Worm (Caenorhabditis elegans): ENCODE data around the gene sup-36.

DNA sequence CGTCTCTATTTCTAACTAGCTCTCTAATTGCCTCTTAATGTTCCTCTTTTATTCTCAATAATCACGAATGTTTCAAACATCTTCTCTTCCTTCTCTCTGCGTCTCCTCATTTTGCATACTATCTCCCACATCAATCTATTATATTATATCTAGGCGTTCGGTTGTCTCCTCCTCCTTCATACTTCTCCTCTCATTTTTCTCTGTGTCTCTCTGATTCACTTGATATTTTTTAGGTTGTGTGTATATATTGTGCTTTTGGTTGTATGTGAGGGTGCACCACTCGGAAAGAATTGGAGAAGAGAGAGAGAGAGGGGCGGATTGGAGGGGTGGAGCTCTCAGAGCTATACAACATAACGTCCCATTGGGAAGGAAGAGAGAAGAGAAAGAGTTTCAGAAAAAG lies 47.2 kb downstream of the sup-36 start:
- TF ChIP-seq fos-1 (tag; optimal IDR thresholded peaks at IDR 0.05) (no peak), nhr-23 (tag; optimal IDR thresholded peaks at IDR 0.05) (no peak)

Data from whole organism, L2 larva.